Fruit fly (Drosophila melanogaster): ENCODE data around the gene msk.

Gene msk

dm6 chr3L:8072720-8073119 lies 43.3 kb upstream of the msk start (continued):
- peak; percentile 34 for TF ChIP-seq CG31388 (GFP tag; optimal IDR thresholded peaks at IDR 0.05)
- no peak for TF ChIP-seq CG42726 (GFP tag; IDR thresholded peaks at IDR 0.05; ENCODE audit: partially characterized antibody)
- TF ChIP-seq CG2712 (tag; optimal IDR thresholded peaks at IDR 0.05): peak; percentile 77
- TF ChIP-seq Med (GFP tag): peak; percentile 95
- TF ChIP-seq ara (GFP tag; IDR thresholded peaks at IDR 0.05): peak; percentile 72
- no peak for TF ChIP-seq nom (GFP tag; optimal IDR thresholded peaks at IDR 0.05)
- TF ChIP-seq salm (tag; optimal IDR thresholded peaks at IDR 0.05): no peak
- peak; percentile 57 for TF ChIP-seq gem (tag; optimal IDR thresholded peaks at IDR 0.05)
- no peak for TF ChIP-seq CG12219 (GFP tag; optimal IDR thresholded peaks at IDR 0.05)
- TF ChIP-seq CG12391 (tag; optimal IDR thresholded peaks at IDR 0.05): peak; percentile 10
- TF ChIP-seq pnt (GFP tag; optimal IDR thresholded peaks at IDR 0.05): no peak
- TF ChIP-seq CG8924 (tag; optimal IDR thresholded peaks at IDR 0.05): peak; percentile 12
- peak; percentile 75 for TF ChIP-seq CG14441 (GFP tag; IDR thresholded peaks at IDR 0.05)
- no peak for TF ChIP-seq ato (GFP tag; IDR thresholded peaks at IDR 0.05; ENCODE audit: partially characterized antibody)
- TF ChIP-seq CG1647 (GFP tag; optimal IDR thresholded peaks at IDR 0.05): peak; percentile 16
- TF ChIP-seq gcm2 (GFP tag; optimal IDR thresholded peaks at IDR 0.05): no peak
- TF ChIP-seq cwo (GFP tag; optimal IDR thresholded peaks at IDR 0.05): peak; percentile 65
- peak; percentile 40 for TF ChIP-seq CG18619 (GFP tag; optimal IDR thresholded peaks at IDR 0.05)
- TF ChIP-seq Dip2 (GFP tag; IDR thresholded peaks at IDR 0.05): no peak
- peak; percentile 69 for TF ChIP-seq CG4820 (GFP tag; optimal IDR thresholded peaks at IDR 0.05)
- TF ChIP-seq CG8281 (tag; optimal IDR thresholded peaks at IDR 0.05): peak; percentile 40
- peak; percentile 59; the same call in 1 of the 2 replicates for TF ChIP-seq esg (GFP tag; conservative IDR thresholded peaks at IDR 0.05)
- TF ChIP-seq CG4707 (GFP tag; optimal IDR thresholded peaks at IDR 0.05): no peak
- peak; percentile 33; the same call in 1 of the 2 replicates for TF ChIP-seq wor (GFP tag; IDR thresholded peaks at IDR 0.05)
- TF ChIP-seq CG1024 (GFP tag; IDR thresholded peaks at IDR 0.05): 0 out of 2 replicates have a peak, but pooled peaks have one; percentile 43
- peak; percentile 30 for TF ChIP-seq PHDP (tag; optimal IDR thresholded peaks at IDR 0.05)
- peak; percentile 12 for TF ChIP-seq CG6854 (GFP tag; optimal IDR thresholded peaks at IDR 0.05)
- no peak for TF ChIP-seq CG16779 (GFP tag; IDR thresholded peaks at IDR 0.05)
- no peak for TF ChIP-seq run (tag; optimal IDR thresholded peaks at IDR 0.05)
- peak; percentile 3; the same call in 1 of the 2 replicates for TF ChIP-seq Ravus (GFP tag; IDR thresholded peaks at IDR 0.05)
- peak; percentile 69 for TF ChIP-seq fd96Cb (tag; optimal IDR thresholded peaks at IDR 0.05)
- TF ChIP-seq dmrt11E (tag; optimal IDR thresholded peaks at IDR 0.05): no peak
- TF ChIP-seq Stat92E (GFP tag; optimal IDR thresholded peaks at IDR 0.05): no peak
- TF ChIP-seq CG14014 (GFP tag; IDR thresholded peaks at IDR 0.05): peak; percentile 28; the same call in 1 of the 2 replicates
- TF ChIP-seq Meics (GFP tag; optimal IDR thresholded peaks at IDR 0.05): peak; percentile 63
- TF ChIP-seq CG8944 (GFP tag; optimal IDR thresholded peaks at IDR 0.05): no peak
- no peak for TF ChIP-seq jumu (GFP tag; optimal IDR thresholded peaks at IDR 0.05)
- peak; percentile 60 for TF ChIP-seq CG10654 (GFP tag; optimal IDR thresholded peaks at IDR 0.05)
- 0 out of 3 replicates have a peak, but pooled peaks have one; percentile 19 for TF ChIP-seq CG14050 (GFP tag; IDR thresholded peaks at IDR 0.05)
- no peak for TF ChIP-seq HmgZ (tag; optimal IDR thresholded peaks at IDR 0.05)
- TF ChIP-seq Xrp1 (GFP tag; IDR thresholded peaks at IDR 0.05): peak; percentile 74
- TF ChIP-seq CG6654 (GFP tag; optimal IDR thresholded peaks at IDR 0.05): peak; percentile 40
- TF ChIP-seq emc (GFP tag; optimal IDR thresholded peaks at IDR 0.05): no peak
- TF ChIP-seq croc (GFP tag; conservative IDR thresholded peaks at IDR 0.05): peak; percentile 44
- TF ChIP-seq CG2875 (GFP tag; optimal IDR thresholded peaks at IDR 0.05): peak; percentile 18
- TF ChIP-seq Hmx (GFP tag; optimal IDR thresholded peaks at IDR 0.05): peak; percentile 55
- peak; percentile 77 for TF ChIP-seq Fer1 (GFP tag; optimal IDR thresholded peaks at IDR 0.05)
- peak; percentile 43 for TF ChIP-seq CG8359 (GFP tag; optimal IDR thresholded peaks at IDR 0.05; ENCODE audit: borderline replicate concordance)
- no peak; the same call in 2 of the 3 replicates for TF ChIP-seq Mrtf (GFP tag; IDR thresholded peaks at IDR 0.05)
- no peak for TF ChIP-seq Side (GFP tag; optimal IDR thresholded peaks at IDR 0.05)

Measured in whole organism, embryonic.